Worm (Caenorhabditis elegans) whole organism, early embryonic: ENCODE measurements around the gene degl-2.

ENCODE experiments used
- B0310.2 ChIP-seq: sonication (generic microtip); optimal IDR thresholded peaks from 2 replicates; lab custom pipeline; 2016; ENCODE audit warnings: mild to moderate bottlenecking, missing genetic modification characterization, missing compliant biosample characterization
- F13C5.2 ChIP-seq: sonication (generic microtip); optimal IDR thresholded peaks from 2 replicates; lab custom pipeline; 2017; ENCODE audit warnings: mild to moderate bottlenecking, missing genetic modification characterization, inconsistent platforms, missing compliant biosample characterization
- aly-1 ChIP-seq: sonication (generic microtip); optimal IDR thresholded peaks from 2 replicates; lab custom pipeline; 2016; ENCODE audit warnings: missing genetic modification characterization, missing compliant biosample characterization
- ama-1 ChIP-seq: fragments of 150-350 bp; optimal IDR thresholded peaks from 2 replicates; lab custom pipeline; 2014
- ceh-13 ChIP-seq: fragments of 200-800 bp; sonication (Bioruptor generic); optimal IDR thresholded peaks from 2 replicates; lab custom pipeline; 2018; ENCODE audit warnings: mild to moderate bottlenecking, missing genetic modification characterization, missing compliant biosample characterization
- ceh-36 ChIP-seq: sonication (generic microtip); optimal IDR thresholded peaks from 2 replicates; lab custom pipeline; 2016; ENCODE audit warnings: missing genetic modification characterization, inconsistent platforms, missing compliant biosample characterization
- ets-7 ChIP-seq: sonication (generic microtip); optimal IDR thresholded peaks from 2 replicates; lab custom pipeline; 2016; ENCODE audit warnings: missing genotype, missing genetic modification characterization, missing compliant biosample characterization
- flt-1 ChIP-seq: fragments of 200-800 bp; sonication (Bioruptor generic); IDR thresholded peaks from 2 replicates; pipeline ENCODE4 v1.3.6; 2022; ENCODE audit warnings: missing genetic modification characterization, missing compliant biosample characterization
- hmbx-1 ChIP-seq: sonication (generic microtip); optimal IDR thresholded peaks from 2 replicates; lab custom pipeline; 2016; ENCODE audit warnings: mild to moderate bottlenecking, missing genetic modification characterization, missing compliant biosample characterization
- hmg-4 ChIP-seq: fragments of 200-800 bp; sonication (Bioruptor generic); optimal IDR thresholded peaks from 2 replicates; lab custom pipeline; 2018; ENCODE audit warnings: mild to moderate bottlenecking, missing genetic modification characterization, missing compliant biosample characterization
- hnd-1 ChIP-seq: sonication (generic microtip); optimal IDR thresholded peaks from 2 replicates; lab custom pipeline; 2016; ENCODE audit warnings: missing genetic modification characterization, missing compliant biosample characterization
- pes-1 ChIP-seq: fragments of 200-800 bp; sonication (Bioruptor generic); IDR thresholded peaks from 2 replicates; pipeline ENCODE4 v1.3.6; 2022; ENCODE audit warnings: missing genetic modification reagents, missing genetic modification characterization, missing compliant biosample characterization
- scrt-1 ChIP-seq: fragments of 200-800 bp; sonication (Bioruptor generic); IDR thresholded peaks from 2 replicates; pipeline ENCODE4 v1.3.6; 2022; ENCODE audit warnings: missing genetic modification characterization, missing compliant biosample characterization
- tbx-11 ChIP-seq: fragments of 200-800 bp; sonication (Bioruptor generic); IDR thresholded peaks from 2 replicates; pipeline ENCODE4 v1.3.6; 2022; ENCODE audit warnings: missing genetic modification characterization, missing compliant biosample characterization
- tbx-37 ChIP-seq: fragments of 200-800 bp; sonication (Bioruptor generic); conservative IDR thresholded peaks from 2 replicates; pipeline ENCODE4 v1.3.6; 2022; ENCODE audit warnings: missing genetic modification reagents, missing genetic modification characterization, missing compliant biosample characterization
- tra-4 ChIP-seq: sonication (generic microtip); optimal IDR thresholded peaks from 2 replicates; lab custom pipeline; 2017; ENCODE audit warnings: missing genetic modification characterization, missing compliant biosample characterization

Gene degl-2

ce11 chrIV:9692874-9693273, 49.6 kb downstream of the degl-2 start, which contains the start of gene twk-9:
twk-9 (plus strand) TSS chrIV:9693174.
- TF ChIP-seq tbx-37, result no peak
- no peak for TF ChIP-seq ama-1 (lab: Kevin White, UChicago)
- TF ChIP-seq ceh-13 (GFP tag; lab: Kevin White, UChicago), result no peak
- TF ChIP-seq flt-1 (GFP tag; lab: Robert Waterston, UW), result no peak
- no peak for TF ChIP-seq F13C5.2 (tag; lab: Kevin White, UChicago)
- TF ChIP-seq scrt-1 (GFP tag; lab: Robert Waterston, UW), result no peak
- TF ChIP-seq aly-1 (tag; lab: Kevin White, UChicago), result no peak
- TF ChIP-seq hmbx-1 (tag; lab: Kevin White, UChicago), result no peak
- no peak for TF ChIP-seq hmg-4 (GFP tag; lab: Kevin White, UChicago)
- no peak for TF ChIP-seq pes-1
- no peak for TF ChIP-seq ets-7 (tag; lab: Kevin White, UChicago)
- TF ChIP-seq B0310.2, result no peak
- TF ChIP-seq tbx-11, result no peak
- no peak for TF ChIP-seq tra-4 (tag; lab: Kevin White, UChicago)
- TF ChIP-seq ceh-36 (tag; lab: Kevin White, UChicago), result no peak
- TF ChIP-seq hnd-1 (tag; lab: Kevin White, UChicago), result no peak
